Worm (Caenorhabditis elegans) whole organism, L2 larva: ENCODE results near the gene B0035.3.

Experiments used
- C34F6.9 ChIP-seq: fragments of 150-350 bp; optimal IDR thresholded peaks from 2 replicates; lab custom pipeline; 2014; ENCODE audit warnings: missing biosample characterization, missing genetic modification characterization
- F13H6.1 ChIP-seq: sonication (generic microtip); optimal IDR thresholded peaks from 2 replicates; lab custom pipeline; 2016; ENCODE audit warnings: missing genetic modification characterization, missing compliant biosample characterization
- R02D3.7 ChIP-seq: fragments of 150-350 bp; optimal IDR thresholded peaks from 2 replicates; lab custom pipeline; 2014; ENCODE audit warnings: missing biosample characterization, missing genetic modification characterization
- Y55F3AM.14 ChIP-seq: fragments of 200-800 bp; sonication (Bioruptor generic); optimal IDR thresholded peaks from 2 replicates; lab custom pipeline; 2018; ENCODE audit warnings: mild to moderate bottlenecking, missing genetic modification characterization, missing compliant biosample characterization
- ZK546.5 ChIP-seq: sonication (generic microtip); optimal IDR thresholded peaks from 2 replicates; lab custom pipeline; 2017; ENCODE audit warnings: missing biosample characterization, missing genetic modification characterization
- alr-1 ChIP-seq: fragments of 150-350 bp; optimal IDR thresholded peaks from 2 replicates; lab custom pipeline; 2014; ENCODE audit warnings: missing biosample characterization, missing genetic modification characterization
- aly-2 ChIP-seq: fragments of 150-350 bp; optimal IDR thresholded peaks from 2 replicates; lab custom pipeline; 2014; ENCODE audit warnings: missing biosample characterization, missing genetic modification characterization
- ama-1 ChIP-seq: fragments of 150-350 bp; optimal IDR thresholded peaks from 2 replicates; lab custom pipeline; 2018; ENCODE audit warnings: inconsistent platforms
- blmp-1 ChIP-seq: sonication (generic microtip); optimal IDR thresholded peaks from 2 replicates; lab custom pipeline; 2017; ENCODE audit warnings: missing genetic modification characterization, mild to moderate bottlenecking, missing compliant biosample characterization, antibody characterized with exemption, moderate library complexity; ENCODE audit not compliant: insufficient read depth
- ceh-16 ChIP-seq: fragments of 150-350 bp; optimal IDR thresholded peaks from 2 replicates; lab custom pipeline; 2014; ENCODE audit warnings: missing biosample characterization, missing genetic modification characterization
- ceh-82 ChIP-seq: fragments of 150-350 bp; optimal IDR thresholded peaks from 2 replicates; lab custom pipeline; 2014; ENCODE audit warnings: missing biosample characterization, missing genetic modification characterization
- crh-2 ChIP-seq: sonication (generic microtip); optimal IDR thresholded peaks from 2 replicates; lab custom pipeline; 2017; ENCODE audit warnings: missing biosample characterization, missing genetic modification characterization
- dmd-4 ChIP-seq: sonication (generic microtip); optimal IDR thresholded peaks from 2 replicates; lab custom pipeline; 2017; ENCODE audit warnings: missing biosample characterization, missing genetic modification characterization
- egl-27 ChIP-seq: sonication (generic microtip); optimal IDR thresholded peaks from 3 replicates; lab custom pipeline; 2017; ENCODE audit warnings: missing biosample characterization, missing genetic modification reagents, missing genetic modification characterization
- elt-1 ChIP-seq: fragments of 150-350 bp; optimal IDR thresholded peaks from 2 replicates; lab custom pipeline; 2014; ENCODE audit warnings: missing biosample characterization, missing genetic modification characterization
- fos-1 ChIP-seq: fragments of 150-350 bp; optimal IDR thresholded peaks from 2 replicates; lab custom pipeline; 2014; ENCODE audit warnings: missing biosample characterization, missing genetic modification characterization
- lin-13 ChIP-seq: fragments of 150-350 bp; optimal IDR thresholded peaks from 2 replicates; lab custom pipeline; 2014; ENCODE audit warnings: missing biosample characterization, missing genetic modification reagents, missing genetic modification characterization
- lin-39 ChIP-seq: fragments of 150-350 bp; optimal IDR thresholded peaks from 2 replicates; lab custom pipeline; 2014; ENCODE audit warnings: missing biosample characterization, missing genetic modification reagents, missing genetic modification characterization
- lsy-2 ChIP-seq, 2 experiments: fragments of 150-350 bp in 1 of 2; sonication (generic microtip) in 1 of 2; optimal IDR thresholded peaks; 2 replicates each; lab custom pipeline; 2014 to 2017; ENCODE audit warnings: missing biosample characterization in 2 of 2, missing genetic modification characterization in 2 of 2
- mab-5 ChIP-seq: fragments of 150-350 bp; optimal IDR thresholded peaks from 2 replicates; lab custom pipeline; 2014; ENCODE audit warnings: missing biosample characterization, missing genetic modification characterization
- mbf-1 ChIP-seq: sonication (generic microtip); optimal IDR thresholded peaks from 2 replicates; lab custom pipeline; 2017; ENCODE audit warnings: missing biosample characterization, missing genetic modification characterization
- mdl-1 ChIP-seq, 2 experiments: fragments of 150-350 bp in 1 of 2; sonication (generic microtip) in 1 of 2; optimal IDR thresholded peaks; 2 replicates each; lab custom pipeline; 2017; ENCODE audit warnings: missing biosample characterization in 2 of 2, missing genetic modification characterization in 2 of 2
- nhr-10 ChIP-seq: sonication (generic microtip); optimal IDR thresholded peaks from 2 replicates; lab custom pipeline; 2017; ENCODE audit warnings: missing biosample characterization, missing genetic modification characterization
- nhr-11 ChIP-seq: fragments of 150-350 bp; optimal IDR thresholded peaks from 2 replicates; lab custom pipeline; 2014; ENCODE audit warnings: missing biosample characterization, missing genetic modification characterization
- nhr-12 ChIP-seq: fragments of 150-350 bp; optimal IDR thresholded peaks from 2 replicates; lab custom pipeline; 2014; ENCODE audit warnings: missing biosample characterization, missing genetic modification characterization
- nhr-129 ChIP-seq: fragments of 150-350 bp; optimal IDR thresholded peaks from 2 replicates; lab custom pipeline; 2014; ENCODE audit warnings: missing biosample characterization, missing genetic modification characterization
- nhr-23 ChIP-seq: fragments of 150-350 bp; optimal IDR thresholded peaks from 2 replicates; lab custom pipeline; 2014; ENCODE audit warnings: missing biosample characterization, missing genetic modification reagents, missing genetic modification characterization
- nhr-237 ChIP-seq: fragments of 150-350 bp; optimal IDR thresholded peaks from 2 replicates; lab custom pipeline; 2014; ENCODE audit warnings: missing biosample characterization, missing genetic modification characterization
- nhr-25 ChIP-seq: fragments of 150-350 bp; sonication (generic microtip); optimal IDR thresholded peaks from 3 replicates; lab custom pipeline; 2014; ENCODE audit warnings: missing biosample characterization, missing genetic modification characterization
- nhr-6 ChIP-seq: fragments of 150-350 bp; optimal IDR thresholded peaks from 2 replicates; lab custom pipeline; 2014; ENCODE audit warnings: missing biosample characterization, missing genetic modification characterization
- nhr-77 ChIP-seq: fragments of 150-350 bp; optimal IDR thresholded peaks from 2 replicates; lab custom pipeline; 2014; ENCODE audit warnings: missing biosample characterization, missing genetic modification characterization
- peb-1 ChIP-seq: fragments of 150-350 bp; optimal IDR thresholded peaks from 2 replicates; lab custom pipeline; 2014; ENCODE audit warnings: missing biosample characterization, missing genetic modification characterization
- sem-4 ChIP-seq: fragments of 150-350 bp; optimal IDR thresholded peaks from 2 replicates; lab custom pipeline; 2014; ENCODE audit warnings: missing biosample characterization, missing genetic modification reagents, missing genetic modification characterization
- skn-1 ChIP-seq: sonication (generic microtip); optimal IDR thresholded peaks from 2 replicates; lab custom pipeline; 2017; ENCODE audit warnings: missing biosample characterization, missing genetic modification characterization
- sma-3 ChIP-seq: sonication (generic microtip); optimal IDR thresholded peaks from 2 replicates; lab custom pipeline; 2016; ENCODE audit warnings: missing genetic modification reagents, missing genetic modification characterization, missing compliant biosample characterization
- sma-9 ChIP-seq, 2 experiments: fragments of 150-350 bp in 1 of 2; sonication (generic microtip) in 1 of 2; optimal IDR thresholded peaks; 2 replicates each; lab custom pipeline; 2014 to 2016; ENCODE audit warnings: missing genetic modification characterization in 2 of 2, mild to moderate bottlenecking in 1 of 2, missing biosample characterization in 1 of 2, missing compliant biosample characterization in 1 of 2, missing genetic modification reagents in 1 of 2, moderate library complexity in 1 of 2
- snpc-4 ChIP-seq: fragments of 150-350 bp; optimal IDR thresholded peaks from 2 replicates; lab custom pipeline; 2014; ENCODE audit warnings: missing biosample characterization, missing genetic modification characterization
- unc-39 ChIP-seq: fragments of 150-350 bp; optimal IDR thresholded peaks from 2 replicates; lab custom pipeline; 2014; ENCODE audit warnings: missing biosample characterization, missing genetic modification characterization
- unc-55 ChIP-seq: fragments of 150-350 bp; sonication (generic microtip); optimal IDR thresholded peaks from 3 replicates; lab custom pipeline; 2014; ENCODE audit warnings: missing biosample characterization, missing genetic modification reagents, missing genetic modification characterization
- unc-62 ChIP-seq: fragments of 150-350 bp; optimal IDR thresholded peaks from 2 replicates; lab custom pipeline; 2014; ENCODE audit warnings: missing biosample characterization, missing genetic modification reagents, missing genetic modification characterization
- ztf-1 ChIP-seq: fragments of 200-800 bp; sonication (Bioruptor generic); conservative IDR thresholded peaks from 2 replicates; pipeline ENCODE4 v1.3.6; 2022; ENCODE audit warnings: missing genetic modification characterization, missing compliant biosample characterization
- ztf-11 ChIP-seq: sonication (generic microtip); optimal IDR thresholded peaks from 2 replicates; lab custom pipeline; 2017; ENCODE audit warnings: missing biosample characterization, missing genetic modification characterization
- ztf-4 ChIP-seq: fragments of 150-350 bp; optimal IDR thresholded peaks from 2 replicates; lab custom pipeline; 2014; ENCODE audit warnings: missing biosample characterization, missing genetic modification characterization

Gene B0035.3

DNA sequence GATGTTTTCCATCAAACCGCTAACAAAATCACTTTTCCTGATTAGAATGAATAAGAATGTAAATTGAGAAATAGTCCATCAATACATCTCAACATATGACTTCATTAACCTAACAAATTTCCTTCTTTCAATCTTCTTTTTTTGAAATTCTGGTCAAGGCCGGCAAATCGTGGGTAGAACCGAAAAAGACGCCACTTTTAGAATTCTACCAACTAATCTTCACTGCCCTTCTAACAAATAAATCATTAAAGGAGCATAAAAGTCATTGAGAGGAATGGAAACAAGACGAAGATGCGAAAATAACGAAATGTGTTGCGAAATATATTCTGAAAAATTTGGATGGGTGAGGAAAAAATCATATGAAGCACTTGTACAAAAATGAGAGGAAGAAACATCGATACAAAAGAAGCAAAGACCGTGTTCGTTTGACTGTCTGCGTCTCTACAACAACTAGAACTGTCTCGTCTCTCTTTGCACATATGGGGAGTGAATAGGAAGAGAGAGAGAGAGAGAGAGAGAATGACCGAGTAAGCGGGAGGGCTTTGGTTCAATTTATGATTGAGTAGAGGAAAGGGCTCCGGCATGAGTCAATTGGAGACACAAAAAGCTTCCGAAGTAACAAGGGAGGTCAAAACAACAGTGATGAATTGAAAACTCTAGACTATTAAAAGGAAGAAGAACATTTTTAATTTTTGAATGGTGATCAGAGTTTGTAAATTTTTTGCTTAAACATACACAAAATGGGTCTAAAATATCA lies 49.2 kb upstream of the B0035.3 start:
- TF ChIP-seq aly-2 (no peak), unc-55 (GFP tag; lab: Kevin White, UChicago) (peak; percentile 28), nhr-10 (tag; lab: Kevin White, UChicago) (no peak), mbf-1 (no peak), ztf-1 (no peak), lsy-2 (tag; optimal IDR thresholded peaks at IDR 0.05; lab: Kevin White, UChicago) (peak in 1 of 2 experiments; percentile 34), alr-1 (tag; lab: Kevin White, UChicago) (no peak), C34F6.9 (peak; percentile 43), dmd-4 (tag; lab: Kevin White, UChicago) (no peak), fos-1 (tag; lab: Kevin White, UChicago) (peak; percentile 40), blmp-1 (no peak), ztf-4 (tag; lab: Kevin White, UChicago) (no peak), ztf-11 (tag; lab: Kevin White, UChicago) (no peak), sem-4 (no peak), nhr-129 (tag; lab: Kevin White, UChicago) (peak; percentile 29), crh-2 (tag; lab: Kevin White, UChicago) (peak; percentile 6)

DNA sequence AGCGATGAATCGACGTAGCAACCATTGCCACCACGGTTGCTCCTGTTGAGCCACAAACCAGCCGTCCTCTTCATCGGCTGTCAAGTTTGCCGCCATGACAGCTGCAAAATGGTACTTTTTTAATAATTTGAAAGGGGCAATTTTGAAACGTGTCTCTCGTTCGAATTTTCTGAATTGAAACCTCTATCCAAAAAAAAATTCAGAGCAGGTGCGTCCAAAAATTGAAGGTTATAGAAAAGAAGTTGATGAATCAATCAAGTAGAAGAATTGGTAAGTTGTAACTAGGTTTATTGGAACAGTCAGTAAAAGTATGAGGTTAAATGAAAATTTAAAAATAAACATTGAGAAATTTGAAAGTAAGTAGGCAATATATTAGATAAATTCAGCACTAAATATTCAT lies 46.6 kb upstream of the B0035.3 start, which contains the start of gene T01G1.4:
Gene T01G1.4, minus strand, starts transcription at position 101 of the 400 bp plus-strand sequence.
- TF ChIP-seq mbf-1 = no peak
- no peak for TF ChIP-seq nhr-129 (tag; lab: Kevin White, UChicago)
- TF ChIP-seq ceh-16 (tag; lab: Kevin White, UChicago) = no peak
- TF ChIP-seq dmd-4 (tag; lab: Kevin White, UChicago) = no peak
- no peak for TF ChIP-seq blmp-1
- TF ChIP-seq mab-5 = no peak
- TF ChIP-seq sma-3 (GFP tag; lab: Kevin White, UChicago) = no peak
- TF ChIP-seq ztf-11 (tag; lab: Kevin White, UChicago) = no peak
- TF ChIP-seq ama-1 (lab: Kevin White, UChicago) = no peak
- TF ChIP-seq C34F6.9 = no peak
- no peak for TF ChIP-seq nhr-237
- TF ChIP-seq unc-62 (GFP tag; lab: Kevin White, UChicago) = no peak
- TF ChIP-seq alr-1 (tag; lab: Kevin White, UChicago) = no peak
- no peak for TF ChIP-seq nhr-11 (tag; lab: Kevin White, UChicago)
- TF ChIP-seq nhr-6 = no peak

DNA sequence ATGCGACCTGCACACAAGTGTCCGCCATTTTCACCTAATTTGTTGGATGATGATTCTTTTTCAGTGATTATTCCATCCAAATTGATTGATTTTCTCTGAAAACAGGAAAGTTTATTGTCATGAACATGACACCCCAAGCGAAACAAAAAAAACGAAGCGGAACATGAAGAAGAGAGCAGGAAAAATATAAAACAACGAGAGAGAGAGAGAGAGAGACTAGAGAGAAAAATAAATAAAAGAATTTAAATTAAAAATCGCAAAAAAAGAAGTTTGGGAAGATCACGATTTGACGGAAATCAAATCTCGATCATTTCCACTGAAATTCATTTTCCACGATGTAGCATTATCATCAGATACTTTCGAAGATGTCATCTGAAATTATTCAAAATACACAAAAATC lies 45.0 kb upstream of the B0035.3 start, which contains the start of gene klp-12:
Gene klp-12, minus strand, starts transcription at position 101 of the 400 bp plus-strand sequence.
- no peak for TF ChIP-seq ZK546.5 (tag; lab: Kevin White, UChicago)
- TF ChIP-seq dmd-4 (tag; lab: Kevin White, UChicago) = no peak
- no peak for TF ChIP-seq Y55F3AM.14 (GFP tag; lab: Kevin White, UChicago)
- no peak for TF ChIP-seq nhr-12 (tag; lab: Kevin White, UChicago)
- TF ChIP-seq nhr-77 (tag; lab: Kevin White, UChicago) = no peak
- TF ChIP-seq lin-39 (tag; lab: Kevin White, UChicago) = no peak
- TF ChIP-seq nhr-23 (tag; lab: Kevin White, UChicago) = no peak
- TF ChIP-seq mab-5 = no peak
- TF ChIP-seq aly-2 = no peak
- TF ChIP-seq peb-1 (tag; lab: Kevin White, UChicago) = no peak
- TF ChIP-seq snpc-4 = no peak
- TF ChIP-seq nhr-11 (tag; lab: Kevin White, UChicago) = no peak
- no peak for TF ChIP-seq nhr-25 (tag; lab: Kevin White, UChicago)

DNA sequence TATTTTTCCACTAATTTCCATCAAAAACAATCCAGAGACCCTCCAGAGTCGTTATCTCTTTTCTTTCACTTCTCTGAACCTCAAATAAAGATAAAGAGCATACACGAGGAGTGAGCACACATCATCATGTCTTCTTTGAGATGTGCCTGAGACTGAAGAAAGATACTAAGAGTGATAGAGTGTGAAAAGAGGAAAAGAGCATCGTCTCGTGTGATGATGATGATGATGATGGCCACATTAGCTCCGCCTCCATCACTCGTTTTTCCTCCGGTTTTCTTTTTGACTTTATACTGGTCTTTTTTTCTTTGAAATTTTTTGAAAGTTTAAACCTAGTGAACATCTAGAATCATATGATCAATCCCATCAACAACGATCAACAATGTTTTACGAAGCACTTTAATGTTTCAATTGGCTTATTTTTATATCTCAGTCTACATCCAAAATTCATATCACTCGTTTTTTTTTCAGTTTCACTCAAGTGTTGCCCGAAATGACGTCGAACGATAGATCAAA lies 39.2 kb upstream of the B0035.3 start, which contains the start of gene T01G1.2:
Gene T01G1.2, plus strand, starts transcription at position 463 of the 513 bp plus-strand sequence.
- TF ChIP-seq dmd-4 (tag; lab: Kevin White, UChicago) (no peak), unc-62 (GFP tag; lab: Kevin White, UChicago) (no peak), peb-1 (tag; lab: Kevin White, UChicago) (no peak), ztf-4 (tag; lab: Kevin White, UChicago) (peak; percentile 60), lsy-2 (tag; optimal IDR thresholded peaks at IDR 0.05; lab: Kevin White, UChicago) (peak in 1 of 2 experiments; percentile 60), C34F6.9 (peak; percentile 60), ama-1 (lab: Kevin White, UChicago) (no peak), crh-2 (tag; lab: Kevin White, UChicago) (peak; percentile 32), blmp-1 (no peak), sem-4 (peak; percentile 68), F13H6.1 (tag; lab: Kevin White, UChicago) (peak; percentile 33), skn-1 (tag; lab: Kevin White, UChicago) (no peak), sma-9 (GFP tag; optimal IDR thresholded peaks at IDR 0.05; lab: Kevin White, UChicago) (peak; percentile 24), sma-9 (tag; optimal IDR thresholded peaks at IDR 0.05; lab: Kevin White, UChicago) (no peak), mdl-1 (tag; optimal IDR thresholded peaks at IDR 0.05; lab: Kevin White, UChicago) (peak; percentile 37 to 39), unc-55 (GFP tag; lab: Kevin White, UChicago) (peak; percentile 11), nhr-23 (tag; lab: Kevin White, UChicago) (no peak), nhr-129 (tag; lab: Kevin White, UChicago) (peak; percentile 76), nhr-11 (tag; lab: Kevin White, UChicago) (no peak), lin-13 (GFP tag; lab: Kevin White, UChicago) (no peak), ceh-82 (tag; lab: Kevin White, UChicago) (no peak), fos-1 (tag; lab: Kevin White, UChicago) (no peak), unc-39 (no peak), elt-1 (tag; lab: Kevin White, UChicago) (no peak), egl-27 (tag; lab: Kevin White, UChicago) (no peak), nhr-6 (no peak), nhr-12 (tag; lab: Kevin White, UChicago) (no peak), R02D3.7 (tag; lab: Kevin White, UChicago) (no peak)
- TF ChIP-seq, all 48 proteins: peak for 10
